Worm (Caenorhabditis elegans) whole organism, mixed stage, embryonic: ENCODE results near the gene memi-2.
"Not testable (repeated sequence)": the region's sequence is repeated elsewhere in the genome, so short reads cannot be mapped to it uniquely, and the experiment has no call there.

Experiments
- bed-3 ChIP-seq: fragments of 200-800 bp; sonication (Bioruptor generic); optimal IDR thresholded peaks from 3 replicates; lab custom pipeline; 2018; ENCODE audit warnings: mild to moderate bottlenecking, missing genetic modification characterization, moderate library complexity, missing compliant biosample characterization
- ceh-43 ChIP-seq: fragments of 200-800 bp; sonication (Bioruptor generic); optimal IDR thresholded peaks from 2 replicates; lab custom pipeline; 2018; ENCODE audit warnings: mild to moderate bottlenecking, missing genetic modification characterization, moderate library complexity, missing compliant biosample characterization
- ceh-83 ChIP-seq: fragments of 200-800 bp; sonication (Bioruptor generic); optimal IDR thresholded peaks from 2 replicates; lab custom pipeline; 2018; ENCODE audit warnings: mild to moderate bottlenecking, missing genetic modification characterization, missing compliant biosample characterization
- elt-1 ChIP-seq: sonication (generic microtip); optimal IDR thresholded peaks from 2 replicates; lab custom pipeline; 2017; ENCODE audit warnings: missing genetic modification characterization, mild to moderate bottlenecking, missing compliant biosample characterization, antibody characterized with exemption, moderate library complexity, borderline replicate concordance; ENCODE audit not compliant: insufficient read depth
- lin-13 ChIP-seq: fragments of 150-350 bp; optimal IDR thresholded peaks from 2 replicates; lab custom pipeline; 2014; ENCODE audit warnings: missing biosample characterization, missing genetic modification characterization
- lsy-2 ChIP-seq: fragments of 150-350 bp; optimal IDR thresholded peaks from 2 replicates; lab custom pipeline; 2014; ENCODE audit warnings: missing biosample characterization, missing genetic modification characterization
- mls-2 ChIP-seq: sonication (generic microtip); optimal IDR thresholded peaks from 2 replicates; lab custom pipeline; 2016; ENCODE audit warnings: mild to moderate bottlenecking, missing genetic modification characterization, moderate library complexity, missing compliant biosample characterization
- nhr-12 ChIP-seq: fragments of 150-350 bp; optimal IDR thresholded peaks from 2 replicates; lab custom pipeline; 2014; ENCODE audit warnings: missing biosample characterization, missing genetic modification characterization
- nhr-76 ChIP-seq: sonication (generic microtip); optimal IDR thresholded peaks from 2 replicates; lab custom pipeline; 2017; ENCODE audit warnings: missing biosample characterization, missing genetic modification characterization
- pha-4 ChIP-seq: fragments of 150-350 bp; optimal IDR thresholded peaks from 2 replicates; lab custom pipeline; 2018; ENCODE audit warnings: missing biosample characterization, missing genetic modification reagents, missing genetic modification characterization
- sem-2 ChIP-seq: fragments of 200-800 bp; sonication (Bioruptor generic); optimal IDR thresholded peaks from 2 replicates; lab custom pipeline; 2018; ENCODE audit warnings: mild to moderate bottlenecking, missing genetic modification characterization, missing compliant biosample characterization
- snpc-4 ChIP-seq: fragments of 150-350 bp; optimal IDR thresholded peaks from 2 replicates; lab custom pipeline; 2014; ENCODE audit warnings: missing biosample characterization, missing genetic modification characterization
- tbx-8 ChIP-seq: fragments of 200-800 bp; sonication (Bioruptor generic); optimal IDR thresholded peaks from 2 replicates; lab custom pipeline; 2018; ENCODE audit warnings: mild to moderate bottlenecking, missing genetic modification characterization, moderate library complexity, missing compliant biosample characterization
- ztf-11 ChIP-seq: fragments of 150-350 bp; optimal IDR thresholded peaks from 2 replicates; lab custom pipeline; 2014; ENCODE audit warnings: missing biosample characterization, missing genetic modification characterization

DNA sequence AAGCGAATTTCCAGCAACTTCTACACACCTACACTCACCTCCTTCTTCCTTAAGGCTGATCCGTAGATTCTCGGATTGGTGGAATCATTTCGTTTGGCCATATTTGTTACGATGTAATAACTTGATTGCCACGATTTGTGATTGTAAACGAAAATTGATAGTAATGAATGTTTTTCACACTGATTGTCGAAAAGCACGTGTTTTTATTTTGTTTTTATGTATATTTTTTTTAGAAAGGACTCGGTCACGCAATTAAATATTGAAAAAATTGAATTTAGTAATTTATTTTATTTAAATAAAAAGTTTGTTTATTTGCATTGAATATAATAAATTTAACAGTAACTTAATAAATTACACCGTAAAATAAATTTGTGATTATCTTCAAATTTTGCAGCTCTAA lies 33.6 kb upstream of the memi-2 start, which contains the start of gene K09B11.5:
- not testable (repeated sequence) for TF ChIP-seq tbx-8; ceh-83 (GFP tag; lab: Kevin White, UChicago); nhr-12 (tag; lab: Kevin White, UChicago); elt-1 (tag; lab: Kevin White, UChicago); lsy-2 (tag; lab: Kevin White, UChicago); snpc-4; ztf-11 (tag; lab: Kevin White, UChicago); mls-2 (tag; lab: Kevin White, UChicago); ceh-43; nhr-76 (tag; lab: Kevin White, UChicago); lin-13 (tag; lab: Kevin White, UChicago); sem-2 (GFP tag; lab: Kevin White, UChicago); bed-3 (GFP tag; lab: Kevin White, UChicago); pha-4
